Worm (Caenorhabditis elegans) whole organism, midembryonic: ENCODE measurements around the gene ppgn-1.

ENCODE experiments used
- flt-1 ChIP-seq: fragments of 200-800 bp; sonication (Bioruptor generic); IDR thresholded peaks from 2 replicates; pipeline ENCODE4 v1.3.6; 2022; ENCODE audit warnings: missing genetic modification characterization, missing compliant biosample characterization
- klf-2 ChIP-seq: fragments of 200-800 bp; sonication (Bioruptor generic); conservative IDR thresholded peaks from 2 replicates; pipeline ENCODE4 v1.3.6; 2022; ENCODE audit warnings: missing genetic modification reagents, missing genetic modification characterization, missing compliant biosample characterization
- med-1 ChIP-seq: sonication (generic microtip); optimal IDR thresholded peaks from 2 replicates; lab custom pipeline; 2017; ENCODE audit warnings: missing genetic modification characterization, mild to moderate bottlenecking, missing compliant biosample characterization, antibody characterized with exemption, missing genetic modification reagents; ENCODE audit not compliant: insufficient read depth
- ref-1 ChIP-seq: fragments of 200-800 bp; sonication (Bioruptor generic); conservative IDR thresholded peaks from 2 replicates; pipeline ENCODE4 v1.3.6; 2022; ENCODE audit warnings: missing genetic modification reagents, missing genetic modification characterization, missing compliant biosample characterization
- tab-1 ChIP-seq: fragments of 200-800 bp; sonication (Bioruptor generic); IDR thresholded peaks from 2 replicates; pipeline ENCODE4 v1.3.6; 2022; ENCODE audit warnings: missing genetic modification characterization, missing compliant biosample characterization
- ztf-23 ChIP-seq: fragments of 200-800 bp; sonication (Bioruptor generic); IDR thresholded peaks from 2 replicates; pipeline ENCODE4 v1.3.6; 2022; ENCODE audit warnings: missing genetic modification reagents, missing genetic modification characterization, missing compliant biosample characterization
- ztf-29 ChIP-seq: fragments of 200-800 bp; sonication (Bioruptor generic); IDR thresholded peaks from 2 replicates; pipeline ENCODE4 v1.3.6; 2022; ENCODE audit warnings: missing genetic modification reagents, missing genetic modification characterization, missing compliant biosample characterization

DNA sequence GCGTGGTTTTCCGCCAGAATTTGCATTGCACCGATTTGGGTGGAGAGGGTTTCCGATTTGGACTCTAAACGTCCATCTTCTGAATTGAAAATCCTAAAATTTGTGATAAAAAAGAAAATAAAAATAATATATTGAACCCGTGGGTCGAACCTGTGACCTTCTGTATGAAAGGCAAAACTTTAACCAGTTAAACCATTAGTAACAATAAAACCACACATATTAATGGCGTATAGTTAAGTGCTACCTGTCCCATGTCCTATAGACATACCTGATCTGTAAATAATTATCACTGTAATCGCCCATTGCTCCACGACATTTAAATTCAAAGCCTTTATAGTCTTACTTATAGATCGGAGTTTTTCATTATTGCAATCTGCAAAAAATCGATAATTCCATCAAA, 21.4 kb downstream of the ppgn-1 start:
- TF ChIP-seq tab-1 (GFP tag; lab: Robert Waterston, UW) (no peak), klf-2 (no peak), flt-1 (no peak), ztf-29 (GFP tag; lab: Robert Waterston, UW) (no peak), ref-1 (GFP tag; lab: Robert Waterston, UW) (no peak), med-1 (GFP tag; lab: Kevin White, UChicago) (no peak), ztf-23 (GFP tag; lab: Robert Waterston, UW) (no peak)
